Worm (Caenorhabditis elegans): ENCODE results near the gene Y46D2A.3.

ce11 chrII:3322257-3322656, 4.7 kb downstream of the Y46D2A.3 start, which contains the start of gene Y46D2A.1:
- TF ChIP-seq ama-1 (optimal IDR thresholded peaks at IDR 0.05): no peak
- no peak for TF ChIP-seq hmg-4 (GFP tag; optimal IDR thresholded peaks at IDR 0.05)
- no peak for TF ChIP-seq tbx-11 (GFP tag; IDR thresholded peaks at IDR 0.05)
- no peak for TF ChIP-seq ceh-13 (GFP tag; optimal IDR thresholded peaks at IDR 0.05)

Measured in whole organism, early embryonic.